Worm (Caenorhabditis elegans): ENCODE results near the gene suox-1.

Gene suox-1

DNA sequence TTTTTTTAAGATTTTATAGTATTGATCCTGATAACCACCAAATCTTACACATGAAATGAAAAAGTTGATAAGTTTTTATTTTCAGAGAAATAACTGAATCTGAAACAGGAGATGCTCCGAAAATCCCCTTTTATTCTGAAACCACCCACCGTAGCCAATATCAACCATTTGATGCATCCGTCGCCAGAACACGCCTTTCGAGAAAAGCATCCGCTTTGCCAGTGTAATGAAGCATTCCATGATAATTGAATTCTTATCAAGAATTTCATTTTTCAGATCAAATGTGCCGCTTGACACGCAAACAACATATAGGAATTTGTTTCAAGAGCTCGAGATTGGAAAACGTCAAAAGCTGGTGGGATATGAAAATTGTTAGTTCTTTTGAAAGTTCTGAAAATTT is 7.4 kb downstream of the suox-1 start, which contains the start of gene tbh-1:
Gene tbh-1 (minus strand): TSS at position 101 of the 400 bp plus-strand sequence.
- TF ChIP-seq sea-1 (GFP tag; conservative IDR thresholded peaks at IDR 0.05) (no peak), ets-7 (tag; optimal IDR thresholded peaks at IDR 0.05) (no peak)

ce11 chrX:15507830-15508347 is 10.5 kb downstream of the suox-1 start, which contains the start of gene zipt-7.2:
TSS of gene zipt-7.2 (minus strand) at chrX:15507880.
- TF ChIP-seq hmbx-1 (tag; optimal IDR thresholded peaks at IDR 0.05) (no peak), hmg-4 (GFP tag; optimal IDR thresholded peaks at IDR 0.05) (peak; percentile 9), B0310.2 (tag; optimal IDR thresholded peaks at IDR 0.05) (no peak)

DNA sequence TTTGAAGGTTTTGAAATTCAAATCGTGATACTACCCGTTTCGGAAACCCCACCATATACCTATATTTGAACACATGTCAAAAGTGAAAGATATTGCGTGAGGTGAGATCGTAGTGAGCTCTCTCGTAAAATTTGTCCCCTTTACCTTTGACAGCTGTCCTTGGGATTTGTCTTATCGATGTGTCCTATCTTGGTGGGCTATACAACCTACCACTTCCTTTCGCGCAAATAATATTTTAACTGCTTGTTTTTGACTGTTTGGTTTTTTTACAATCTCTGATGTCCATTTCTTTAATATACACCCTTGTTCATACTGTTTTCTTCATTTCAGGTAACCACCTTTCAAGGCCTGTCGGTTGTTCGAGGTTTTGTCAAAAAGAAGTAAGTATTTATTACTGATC is 12.3 kb downstream of the suox-1 start, which contains the start of gene eat-20:
Gene eat-20 (plus strand): TSS at position 331 of the 400 bp plus-strand sequence.
- TF ChIP-seq ceh-36 (tag; optimal IDR thresholded peaks at IDR 0.05), result no peak
- no peak for TF ChIP-seq hnd-1 (tag; optimal IDR thresholded peaks at IDR 0.05)
- no peak for TF ChIP-seq pes-1 (GFP tag; IDR thresholded peaks at IDR 0.05)
- TF ChIP-seq ceh-13 (GFP tag; optimal IDR thresholded peaks at IDR 0.05), result no peak

ce11 chrX:15514547-15514946 is 17.2 kb downstream of the suox-1 start:
- TF ChIP-seq hmg-4 (GFP tag; optimal IDR thresholded peaks at IDR 0.05) (no peak), ceh-36 (tag; optimal IDR thresholded peaks at IDR 0.05) (no peak), ceh-13 (GFP tag; optimal IDR thresholded peaks at IDR 0.05) (no peak), hmbx-1 (tag; optimal IDR thresholded peaks at IDR 0.05) (no peak), flt-1 (GFP tag; IDR thresholded peaks at IDR 0.05) (no peak), scrt-1 (GFP tag; IDR thresholded peaks at IDR 0.05) (no peak), tra-4 (tag; optimal IDR thresholded peaks at IDR 0.05) (no peak)

DNA sequence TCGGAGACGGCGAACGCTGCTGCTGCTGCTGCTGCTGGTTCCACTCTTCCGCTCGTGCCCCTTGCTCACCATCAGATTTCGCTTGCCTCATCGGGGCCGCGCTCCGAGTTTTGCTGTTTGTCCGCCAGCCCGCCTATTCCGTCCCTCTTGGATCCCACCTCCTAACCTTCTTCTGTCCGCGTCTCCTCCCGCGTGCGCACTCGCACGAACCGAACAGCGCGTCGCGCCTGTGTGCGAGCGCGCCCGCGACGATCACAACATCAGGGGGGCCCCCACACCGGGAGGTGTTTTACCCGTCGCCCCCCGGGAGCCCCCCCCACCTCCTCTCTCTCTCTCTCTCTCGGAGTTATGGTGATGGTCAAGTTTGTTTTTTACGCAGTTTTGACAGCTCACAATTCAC is 18.4 kb downstream of the suox-1 start:
- TF ChIP-seq B0310.2 (tag; optimal IDR thresholded peaks at IDR 0.05) (no peak), pes-1 (GFP tag; IDR thresholded peaks at IDR 0.05) (0 out of 2 replicates have a peak, but pooled peaks have one; percentile 56), flt-1 (GFP tag; IDR thresholded peaks at IDR 0.05) (no peak), F13C5.2 (tag; optimal IDR thresholded peaks at IDR 0.05) (no peak), tbx-11 (GFP tag; IDR thresholded peaks at IDR 0.05) (no peak)

DNA sequence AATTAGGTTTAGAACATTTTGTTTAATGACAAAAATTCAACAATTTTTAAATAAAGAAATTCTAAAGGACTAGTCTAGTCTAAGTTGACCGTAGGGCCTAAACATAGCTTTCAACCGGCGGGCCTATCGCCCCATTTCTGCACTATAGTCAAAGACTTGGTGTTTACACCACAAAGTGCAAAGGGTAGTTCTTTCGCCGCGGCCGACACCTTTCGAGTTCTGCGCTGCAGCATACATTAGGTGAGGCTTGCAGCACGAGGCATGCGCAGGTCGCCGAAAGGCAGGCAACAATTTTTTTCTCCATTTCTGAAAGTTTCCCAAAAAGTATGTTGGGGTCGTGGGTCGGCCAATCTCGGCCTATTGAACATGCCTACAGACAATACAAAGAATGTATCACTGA is 31.1 kb downstream of the suox-1 start:
- no peak for TF ChIP-seq ama-1 (optimal IDR thresholded peaks at IDR 0.05)
- TF ChIP-seq ets-7 (tag; optimal IDR thresholded peaks at IDR 0.05), result no peak
- TF ChIP-seq tbx-11 (GFP tag; IDR thresholded peaks at IDR 0.05), result no peak
- no peak for TF ChIP-seq sea-1 (GFP tag; conservative IDR thresholded peaks at IDR 0.05)
- TF ChIP-seq tra-4 (tag; optimal IDR thresholded peaks at IDR 0.05), result no peak
- TF ChIP-seq tbx-37 (GFP tag; conservative IDR thresholded peaks at IDR 0.05), result no peak
- TF ChIP-seq scrt-1 (GFP tag; IDR thresholded peaks at IDR 0.05), result no peak
- TF ChIP-seq ceh-36 (tag; optimal IDR thresholded peaks at IDR 0.05), result no peak
- TF ChIP-seq B0310.2 (tag; optimal IDR thresholded peaks at IDR 0.05), result no peak
- no peak for TF ChIP-seq hmg-4 (GFP tag; optimal IDR thresholded peaks at IDR 0.05)
- TF ChIP-seq F13C5.2 (tag; optimal IDR thresholded peaks at IDR 0.05), result no peak
- no peak for TF ChIP-seq pes-1 (GFP tag; IDR thresholded peaks at IDR 0.05)

ce11 chrX:15533260-15533659 is 35.9 kb downstream of the suox-1 start:
- TF ChIP-seq scrt-1 (GFP tag; IDR thresholded peaks at IDR 0.05), result no peak
- TF ChIP-seq F13C5.2 (tag; optimal IDR thresholded peaks at IDR 0.05), result no peak
- TF ChIP-seq ceh-13 (GFP tag; optimal IDR thresholded peaks at IDR 0.05), result no peak
- no peak for TF ChIP-seq aly-1 (tag; optimal IDR thresholded peaks at IDR 0.05)
- TF ChIP-seq flt-1 (GFP tag; IDR thresholded peaks at IDR 0.05), result no peak
- TF ChIP-seq B0310.2 (tag; optimal IDR thresholded peaks at IDR 0.05), result no peak

DNA sequence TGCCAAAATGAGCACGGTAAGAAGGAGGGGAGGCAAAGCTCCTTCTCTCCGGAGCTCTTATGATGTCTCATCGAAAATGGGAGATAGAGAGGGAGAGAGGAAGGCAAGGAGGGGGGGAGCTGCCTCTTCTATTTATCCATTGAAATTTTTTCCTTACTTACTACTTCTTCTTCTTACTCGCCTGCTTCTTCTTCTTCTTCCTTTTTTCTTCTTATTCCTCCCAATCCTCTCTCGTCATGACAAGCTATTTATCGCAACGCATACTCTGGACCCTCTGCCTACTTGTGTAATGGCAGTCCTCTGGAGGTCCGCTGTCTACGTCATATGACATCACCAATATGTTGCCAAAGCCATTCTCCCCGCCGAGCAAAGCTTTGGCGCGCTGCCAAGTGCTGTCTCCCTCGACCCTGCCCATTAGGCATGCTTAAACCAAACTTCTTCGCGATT is 37.9 kb downstream of the suox-1 start:
- TF ChIP-seq F13C5.2 (tag; optimal IDR thresholded peaks at IDR 0.05) (peak; percentile 11), hmg-4 (GFP tag; optimal IDR thresholded peaks at IDR 0.05) (peak; percentile 64), tra-4 (tag; optimal IDR thresholded peaks at IDR 0.05) (no peak)

DNA sequence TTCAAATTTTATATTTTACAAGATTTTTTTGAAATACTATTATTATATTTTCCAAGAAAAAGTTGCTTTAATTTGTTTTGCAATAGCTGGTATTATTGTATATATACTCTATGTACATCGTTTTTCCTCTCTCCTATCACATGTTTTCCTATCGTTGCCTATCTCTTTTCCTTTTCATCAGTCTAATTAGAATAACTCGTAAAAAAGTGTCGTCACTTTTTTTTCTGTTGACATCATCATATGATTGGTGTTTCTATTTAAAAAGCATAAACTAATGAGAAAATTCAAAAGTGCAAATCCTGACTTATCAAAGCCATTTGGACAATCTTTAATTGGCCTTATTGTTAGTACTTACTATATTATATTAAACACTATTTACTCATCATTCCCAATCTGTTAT is 38.7 kb downstream of the suox-1 start:
- no peak for TF ChIP-seq ceh-36 (tag; optimal IDR thresholded peaks at IDR 0.05)
- TF ChIP-seq hmbx-1 (tag; optimal IDR thresholded peaks at IDR 0.05), result no peak
- no peak for TF ChIP-seq B0310.2 (tag; optimal IDR thresholded peaks at IDR 0.05)
- TF ChIP-seq tbx-37 (GFP tag; conservative IDR thresholded peaks at IDR 0.05), result no peak
- TF ChIP-seq pes-1 (GFP tag; IDR thresholded peaks at IDR 0.05), result no peak
- TF ChIP-seq ets-7 (tag; optimal IDR thresholded peaks at IDR 0.05), result no peak
- TF ChIP-seq scrt-1 (GFP tag; IDR thresholded peaks at IDR 0.05), result no peak
- no peak for TF ChIP-seq ceh-13 (GFP tag; optimal IDR thresholded peaks at IDR 0.05)
- TF ChIP-seq flt-1 (GFP tag; IDR thresholded peaks at IDR 0.05), result no peak
- TF ChIP-seq F13C5.2 (tag; optimal IDR thresholded peaks at IDR 0.05), result no peak
- TF ChIP-seq aly-1 (tag; optimal IDR thresholded peaks at IDR 0.05), result no peak
- TF ChIP-seq hnd-1 (tag; optimal IDR thresholded peaks at IDR 0.05), result no peak
- no peak for TF ChIP-seq hmg-4 (GFP tag; optimal IDR thresholded peaks at IDR 0.05)
- no peak for TF ChIP-seq ama-1 (optimal IDR thresholded peaks at IDR 0.05)
- no peak for TF ChIP-seq sea-1 (GFP tag; conservative IDR thresholded peaks at IDR 0.05)
- no peak for TF ChIP-seq tra-4 (tag; optimal IDR thresholded peaks at IDR 0.05)
